Fruit fly (Drosophila melanogaster) whole organism, prepupa: ENCODE results near the gene CG17819.

Source experiments
- Blimp-1 ChIP-seq: fragments of 200-800 bp; sonication (Bioruptor generic); optimal IDR thresholded peaks from 3 replicates; lab custom pipeline; 2017; ENCODE audit warnings: missing biosample characterization, missing genetic modification characterization, mild to moderate bottlenecking, moderate library complexity, missing genetic modification reagents
- CG10669 ChIP-seq: fragments of 200-800 bp; sonication (Bioruptor generic); optimal IDR thresholded peaks from 3 replicates; lab custom pipeline; 2018; ENCODE audit warnings: missing biosample characterization, mild to moderate bottlenecking, missing genetic modification characterization, moderate library complexity
- CG11902 ChIP-seq: fragments of 200-800 bp; sonication (Bioruptor generic); optimal IDR thresholded peaks from 3 replicates; lab custom pipeline; 2016; ENCODE audit warnings: missing biosample characterization, missing genetic modification characterization
- CG16779 ChIP-seq: fragments of 200-800 bp; sonication (Bioruptor generic); optimal IDR thresholded peaks from 3 replicates; lab custom pipeline; 2017; ENCODE audit warnings: missing biosample characterization, mild to moderate bottlenecking, missing genetic modification characterization
- CG32006 ChIP-seq: fragments of 200-800 bp; sonication (Bioruptor generic); optimal IDR thresholded peaks from 3 replicates; lab custom pipeline; 2017; ENCODE audit warnings: missing biosample characterization, mild to moderate bottlenecking, missing genetic modification characterization
- CG3919 ChIP-seq: fragments of 200-800 bp; sonication (Bioruptor generic); optimal IDR thresholded peaks from 3 replicates; lab custom pipeline; 2016; ENCODE audit warnings: missing biosample characterization, missing genetic modification characterization
- Eip78C ChIP-seq: fragments of 200-800 bp; sonication (Bioruptor generic); peaks from one replicate; lab custom pipeline; 2016; ENCODE audit warnings: missing biosample characterization, missing genetic modification characterization
- Ets21C ChIP-seq: fragments of 200-800 bp; sonication (Bioruptor generic); optimal IDR thresholded peaks from 3 replicates; lab custom pipeline; 2016; ENCODE audit warnings: missing biosample characterization, missing genetic modification characterization
- Sox15 ChIP-seq: fragments of 200-800 bp; sonication (Bioruptor generic); optimal IDR thresholded peaks from 3 replicates; lab custom pipeline; 2016; ENCODE audit warnings: missing biosample characterization, missing genetic modification characterization
- acj6 ChIP-seq: fragments of 200-800 bp; sonication (Bioruptor generic); optimal IDR thresholded peaks from 3 replicates; lab custom pipeline; 2016; ENCODE audit warnings: missing biosample characterization, missing genetic modification characterization
- lz ChIP-seq: fragments of 200-800 bp; sonication (Bioruptor generic); optimal IDR thresholded peaks from 3 replicates; lab custom pipeline; 2016; ENCODE audit warnings: missing biosample characterization, missing genetic modification characterization
- net ChIP-seq: fragments of 200-800 bp; sonication (Bioruptor generic); optimal IDR thresholded peaks from 3 replicates; lab custom pipeline; 2016; ENCODE audit warnings: missing biosample characterization, missing genetic modification characterization
- ss ChIP-seq, 2 experiments: fragments of 200-800 bp; sonication (Bioruptor generic); optimal IDR thresholded peaks; 2 replicates in 1 of 2; 3 replicates in 1 of 2; lab custom pipeline; 2017 to 2018; ENCODE audit warnings: mild to moderate bottlenecking in 2 of 2, missing biosample characterization in 2 of 2, missing genetic modification characterization in 2 of 2, moderate library complexity in 1 of 2

DNA sequence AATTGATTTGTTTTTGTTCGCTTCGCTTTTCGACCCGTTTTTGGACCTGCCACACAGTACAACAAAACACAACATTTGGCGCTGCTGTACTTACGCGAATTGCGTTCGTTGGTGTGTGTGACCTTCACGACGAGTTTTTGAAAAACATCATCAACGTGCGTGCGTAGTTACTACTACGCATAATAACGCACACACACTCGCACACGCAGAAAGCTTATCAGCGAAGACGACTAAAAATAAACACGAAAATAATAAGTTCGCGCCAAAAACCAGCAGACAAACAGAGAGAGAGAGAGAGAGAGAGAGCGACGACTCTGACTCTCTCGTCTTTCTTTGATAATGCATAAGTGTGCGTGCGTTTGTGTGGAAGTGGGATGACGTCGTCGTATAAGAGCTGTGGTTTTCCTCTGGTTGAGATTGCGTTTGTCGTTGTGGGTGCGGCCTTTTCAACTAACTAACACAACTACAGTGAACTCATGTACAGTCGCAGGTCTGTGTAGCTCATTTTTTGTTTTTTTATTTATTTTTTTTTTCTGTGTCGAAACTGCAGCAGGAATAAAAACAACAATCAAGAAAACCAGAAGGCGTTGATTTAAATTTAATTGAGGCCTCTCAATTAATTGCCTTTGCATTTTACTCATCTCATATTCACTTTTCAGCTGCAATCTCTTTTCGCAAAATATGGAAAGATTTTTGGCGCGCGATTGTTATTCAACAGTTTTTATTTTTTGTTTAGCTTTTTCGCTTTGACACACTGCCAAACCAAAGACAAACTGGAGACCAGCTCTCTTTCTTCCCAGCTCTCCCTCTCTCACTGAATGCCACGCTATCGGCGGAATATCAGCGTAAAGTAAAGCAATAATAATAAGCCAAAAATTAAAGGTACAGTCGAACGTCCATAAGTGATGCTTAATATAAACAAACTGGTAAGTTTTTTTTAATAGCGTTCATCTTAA lies 31.5 kb downstream of the CG17819 start:
- TF ChIP-seq CG32006 (GFP tag; lab: Kevin White, UChicago) (no peak), Eip78C (GFP tag; lab: Kevin White, UChicago) (peak; percentile 79), CG10669 (GFP tag; lab: Kevin White, UChicago) (peak; percentile 7), CG11902 (no peak), Ets21C (no peak), CG3919 (GFP tag; lab: Kevin White, UChicago) (peak; percentile 50), Sox15 (GFP tag; lab: Kevin White, UChicago) (no peak), acj6 (GFP tag; lab: Kevin White, UChicago) (no peak), Blimp-1 (GFP tag; lab: Kevin White, UChicago) (peak; percentile 15), net (peak; percentile 43), CG16779 (tag; lab: Kevin White, UChicago) (peak; percentile 42), lz (GFP tag; lab: Kevin White, UChicago) (no peak), ss (GFP tag; optimal IDR thresholded peaks at IDR 0.05; lab: Kevin White, UChicago) (peak; percentile 86 to 87)
